Fruit fly (Drosophila melanogaster) whole organism, embryonic: Measurements from ENCODE around the gene CG3632.

Source experiments
- BEAF-32 ChIP-seq: fragments of 200-800 bp; sonication (Bioruptor generic); optimal IDR thresholded peaks from 3 replicates; lab custom pipeline; 2017; ENCODE audit warnings: missing biosample characterization, missing genetic modification characterization, mild to moderate bottlenecking, moderate library complexity, missing genetic modification reagents
- Bgb ChIP-seq: fragments of 200-800 bp; sonication (Bioruptor generic); IDR thresholded peaks from 2 replicates; pipeline ENCODE4 v1.3.6; 2022; ENCODE audit warnings: missing biosample characterization, missing genetic modification characterization; ENCODE audit not compliant: partially characterized antibody
- Blimp-1 ChIP-seq: fragments of 200-800 bp; sonication (Bioruptor generic); optimal IDR thresholded peaks from 3 replicates; lab custom pipeline; 2018; ENCODE audit warnings: missing biosample characterization, missing genetic modification characterization, mild to moderate bottlenecking, moderate library complexity, missing genetic modification reagents
- Bteb2 ChIP-seq: fragments of 200-800 bp; sonication (Bioruptor generic); optimal IDR thresholded peaks from 2 replicates; lab custom pipeline; 2016; ENCODE audit warnings: missing biosample characterization, missing genetic modification characterization
- CG13287 ChIP-seq: fragments of 200-800 bp; sonication (Bioruptor generic); IDR thresholded peaks from 2 replicates; pipeline ENCODE4 v1.3.6; 2022; ENCODE audit warnings: missing biosample characterization, missing genetic modification characterization; ENCODE audit not compliant: partially characterized antibody
- CG14050 ChIP-seq: fragments of 200-800 bp; sonication (Bioruptor generic); IDR thresholded peaks from 3 replicates; pipeline ENCODE4 v1.3.6; 2022; ENCODE audit warnings: missing biosample characterization, missing genetic modification characterization
- CG1529 ChIP-seq: fragments of 200-800 bp; sonication (Bioruptor generic); optimal IDR thresholded peaks from 3 replicates; lab custom pipeline; 2018; ENCODE audit warnings: missing biosample characterization, missing genetic modification characterization
- CG15514 ChIP-seq: fragments of 200-800 bp; sonication (Bioruptor generic); optimal IDR thresholded peaks from 3 replicates; lab custom pipeline; 2017; ENCODE audit warnings: missing biosample characterization, missing genetic modification characterization, mild to moderate bottlenecking, moderate library complexity, missing genetic modification reagents
- CG1602 ChIP-seq: fragments of 200-800 bp; sonication (Bioruptor generic); optimal IDR thresholded peaks from 3 replicates; lab custom pipeline; 2016; ENCODE audit warnings: missing biosample characterization, missing genetic modification characterization
- CG17186 ChIP-seq: fragments of 200-800 bp; sonication (Bioruptor generic); optimal IDR thresholded peaks from 3 replicates; lab custom pipeline; 2017; ENCODE audit warnings: missing biosample characterization, missing genetic modification reagents, missing genetic modification characterization
- CG18262 ChIP-seq: fragments of 200-800 bp; optimal IDR thresholded peaks from 3 replicates; lab custom pipeline; 2019; ENCODE audit warnings: missing biosample characterization, mild to moderate bottlenecking, missing genetic modification characterization, moderate library complexity
- CG18476 ChIP-seq: fragments of 200-800 bp; sonication (Bioruptor generic); optimal IDR thresholded peaks from 2 replicates; lab custom pipeline; 2016; ENCODE audit warnings: missing biosample characterization, mild to moderate bottlenecking, missing genetic modification characterization
- CG2116 ChIP-seq: fragments of 200-800 bp; sonication (Bioruptor generic); optimal IDR thresholded peaks from 3 replicates; lab custom pipeline; 2018; ENCODE audit warnings: missing biosample characterization, mild to moderate bottlenecking, missing genetic modification characterization
- CG2712 ChIP-seq: fragments of 200-800 bp; optimal IDR thresholded peaks from 3 replicates; lab custom pipeline; 2019; ENCODE audit warnings: missing biosample characterization, mild to moderate bottlenecking, missing genetic modification characterization, moderate library complexity
- CG30020 ChIP-seq: fragments of 200-800 bp; optimal IDR thresholded peaks from 2 replicates; lab custom pipeline; 2019; ENCODE audit warnings: missing biosample characterization, mild to moderate bottlenecking, missing genetic modification characterization, moderate library complexity
- CG3407 ChIP-seq: fragments of 200-800 bp; sonication (Bioruptor generic); optimal IDR thresholded peaks from 2 replicates; lab custom pipeline; 2018; ENCODE audit warnings: missing biosample characterization, mild to moderate bottlenecking, missing genetic modification characterization
- CG42726 ChIP-seq: fragments of 200-800 bp; sonication (Bioruptor generic); IDR thresholded peaks from 2 replicates; pipeline ENCODE4 v1.3.6; 2022; ENCODE audit warnings: missing biosample characterization, missing genetic modification characterization; ENCODE audit not compliant: partially characterized antibody
- CG6254 ChIP-seq: fragments of 200-800 bp; sonication (Bioruptor generic); optimal IDR thresholded peaks from 3 replicates; lab custom pipeline; 2017; ENCODE audit warnings: mild to moderate bottlenecking, missing biosample characterization, missing genetic modification reagents, missing genetic modification characterization
- CG8478 ChIP-seq: fragments of >200 bp; optimal IDR thresholded peaks from 2 replicates; lab custom pipeline; 2018
- Dp ChIP-seq: fragments of 200-800 bp; sonication (Bioruptor generic); optimal IDR thresholded peaks from 2 replicates; lab custom pipeline; 2018; ENCODE audit warnings: missing biosample characterization, mild to moderate bottlenecking, missing genetic modification characterization, moderate library complexity
- Dref ChIP-seq: fragments of 200-800 bp; sonication (Bioruptor generic); IDR thresholded peaks from 2 replicates; pipeline ENCODE4 v1.3.6; 2022; ENCODE audit warnings: missing biosample characterization, missing genetic modification characterization
- E2f2 ChIP-seq: fragments of 200-800 bp; sonication (Bioruptor generic); IDR thresholded peaks from 2 replicates; pipeline ENCODE4 v1.3.6; 2022; ENCODE audit warnings: missing biosample characterization, missing genetic modification characterization
- MBD-R2 ChIP-seq: fragments of 200-800 bp; sonication (Bioruptor generic); IDR thresholded peaks from 2 replicates; pipeline ENCODE4 v1.3.6; 2022; ENCODE audit warnings: missing biosample characterization, missing genetic modification characterization
- MESR4 ChIP-seq: fragments of 200-800 bp; sonication (Bioruptor generic); optimal IDR thresholded peaks from 2 replicates; lab custom pipeline; 2018; ENCODE audit warnings: missing biosample characterization, mild to moderate bottlenecking, missing genetic modification characterization, moderate library complexity
- Nf-YA ChIP-seq: fragments of 200-800 bp; sonication (Bioruptor generic); IDR thresholded peaks from 2 replicates; pipeline ENCODE4 v1.3.6; 2022; ENCODE audit warnings: missing biosample characterization, missing genetic modification characterization
- Ravus ChIP-seq: fragments of 200-800 bp; sonication (Bioruptor generic); IDR thresholded peaks from 2 replicates; pipeline ENCODE4 v1.3.6; 2022; ENCODE audit warnings: missing biosample characterization, missing genetic modification characterization
- Sry-β ChIP-seq: fragments of 200-800 bp; sonication (Bioruptor generic); optimal IDR thresholded peaks from 2 replicates; lab custom pipeline; 2018; ENCODE audit warnings: missing biosample characterization, mild to moderate bottlenecking, missing genetic modification characterization, moderate library complexity
- Sry-δ ChIP-seq: fragments of 200-800 bp; sonication (Bioruptor generic); optimal IDR thresholded peaks from 2 replicates; lab custom pipeline; 2016; ENCODE audit warnings: missing biosample characterization, missing genetic modification characterization
- abd-A ChIP-seq: fragments of 200-800 bp; sonication (Bioruptor generic); optimal IDR thresholded peaks from 3 replicates; lab custom pipeline; 2019; ENCODE audit warnings: missing biosample characterization, mild to moderate bottlenecking, missing genetic modification characterization, moderate library complexity
- amos ChIP-seq: fragments of 200-800 bp; sonication (Bioruptor generic); IDR thresholded peaks from 2 replicates; pipeline ENCODE4 v1.3.6; 2022; ENCODE audit warnings: missing biosample characterization, missing genetic modification characterization; ENCODE audit not compliant: partially characterized antibody
- bbx ChIP-seq: fragments of 200-800 bp; sonication (Bioruptor generic); IDR thresholded peaks from 2 replicates; pipeline ENCODE4 v1.3.6; 2022; ENCODE audit warnings: missing biosample characterization, missing genetic modification characterization; ENCODE audit not compliant: partially characterized antibody
- caup ChIP-seq: fragments of 200-800 bp; sonication (Bioruptor generic); optimal IDR thresholded peaks from 3 replicates; lab custom pipeline; 2017; ENCODE audit warnings: missing biosample characterization, mild to moderate bottlenecking, missing genetic modification characterization, moderate library complexity; ENCODE audit not compliant: severe bottlenecking
- chinmo ChIP-seq: fragments of 200-800 bp; sonication (Bioruptor generic); IDR thresholded peaks from 4 replicates; pipeline ENCODE4 v1.3.6; 2022; ENCODE audit warnings: missing biosample characterization, missing genetic modification characterization; ENCODE audit not compliant: partially characterized antibody
- crol ChIP-seq: fragments of 200-800 bp; sonication (Bioruptor generic); IDR thresholded peaks from 2 replicates; pipeline ENCODE4 v1.3.6; 2022; ENCODE audit warnings: missing biosample characterization, missing genetic modification characterization
- ewg ChIP-seq: fragments of 200-800 bp; sonication (Bioruptor generic); optimal IDR thresholded peaks from 3 replicates; lab custom pipeline; 2017; ENCODE audit warnings: mild to moderate bottlenecking, missing biosample characterization, missing genetic modification reagents, missing genetic modification characterization
- eyg ChIP-seq: fragments of 200-800 bp; sonication (Bioruptor generic); optimal IDR thresholded peaks from 3 replicates; lab custom pipeline; 2016; ENCODE audit warnings: missing biosample characterization, missing genetic modification characterization
- gsb-n ChIP-seq: fragments of 200-800 bp; sonication (Bioruptor generic); optimal IDR thresholded peaks from 3 replicates; lab custom pipeline; 2018; ENCODE audit warnings: missing biosample characterization, mild to moderate bottlenecking, missing genetic modification characterization
- knrl ChIP-seq: fragments of 200-800 bp; sonication (Bioruptor generic); IDR thresholded peaks from 3 replicates; pipeline ENCODE4 v1.3.6; 2022; ENCODE audit warnings: missing biosample characterization, missing genetic modification characterization; ENCODE audit not compliant: partially characterized antibody
- lab ChIP-seq: fragments of 200-800 bp; sonication (Bioruptor generic); optimal IDR thresholded peaks from 3 replicates; lab custom pipeline; 2017; ENCODE audit warnings: missing biosample characterization, missing genetic modification characterization, mild to moderate bottlenecking, moderate library complexity, missing genetic modification reagents
- phol ChIP-seq: fragments of 200-800 bp; sonication (Bioruptor generic); optimal IDR thresholded peaks from 3 replicates; lab custom pipeline; 2018; ENCODE audit warnings: missing biosample characterization, mild to moderate bottlenecking, missing genetic modification characterization, moderate library complexity
- pum ChIP-seq: fragments of 200-800 bp; sonication (Bioruptor generic); optimal IDR thresholded peaks from 2 replicates; lab custom pipeline; 2016; ENCODE audit warnings: missing biosample characterization, missing genetic modification characterization
- run ChIP-seq: fragments of 200-800 bp; sonication (Bioruptor generic); optimal IDR thresholded peaks from 3 replicates; lab custom pipeline; 2018; ENCODE audit warnings: missing biosample characterization, mild to moderate bottlenecking, missing genetic modification characterization
- trem ChIP-seq: fragments of 200-800 bp; optimal IDR thresholded peaks from 3 replicates; lab custom pipeline; 2019; ENCODE audit warnings: missing biosample characterization, mild to moderate bottlenecking, missing genetic modification characterization, moderate library complexity
- vvl ChIP-seq: fragments of 200-800 bp; sonication (Bioruptor generic); IDR thresholded peaks from 2 replicates; pipeline ENCODE4 v1.3.6; 2022; ENCODE audit warnings: missing biosample characterization, missing genetic modification characterization
- zen2 ChIP-seq: fragments of 200-800 bp; sonication (Bioruptor generic); IDR thresholded peaks from 3 replicates; pipeline ENCODE4 v1.3.6; 2022; ENCODE audit warnings: missing biosample characterization, missing genetic modification characterization; ENCODE audit not compliant: partially characterized antibody

Gene CG3632

dm6 chrX:16323063-16323462 is 26.6 kb downstream of the CG3632 start, which contains the start of the genes CG9917 and CG32579 (continued):
- TF ChIP-seq trem (tag; lab: Kevin White, UChicago): no peak
- TF ChIP-seq CG3407 (GFP tag; lab: Kevin White, UChicago): no peak

dm6 chrX:16323536-16323935 is 27.1 kb downstream of the CG3632 start:
- no peak for TF ChIP-seq CG18262 (tag; lab: Kevin White, UChicago)

- TF ChIP-seq Bgb (GFP tag; lab: Robert Waterston, UW) (peak; percentile 38; the same call in 1 of the 2 replicates), Sry-β (GFP tag; lab: Kevin White, UChicago) (peak; percentile 30), lab (no peak), CG2712 (tag; lab: Kevin White, UChicago) (no peak), CG1529 (GFP tag; lab: Kevin White, UChicago) (no peak), caup (no peak), gsb-n (tag; lab: Kevin White, UChicago) (no peak), Sry-δ (peak; percentile 17), CG17186 (GFP tag; lab: Kevin White, UChicago) (peak; percentile 58), E2f2 (GFP tag; lab: Robert Waterston, UW) (peak; percentile 61; the same call in 1 of the 2 replicates), CG18476 (GFP tag; lab: Kevin White, UChicago) (no peak), phol (tag; lab: Kevin White, UChicago) (peak; percentile 29), zen2 (no peak), Ravus (GFP tag; lab: Robert Waterston, UW) (no peak), bbx (0 out of 2 replicates have a peak, but pooled peaks have one; percentile 40), Dp (peak; percentile 34), run (no peak), crol (no peak), CG1602 (GFP tag; lab: Kevin White, UChicago) (no peak), CG13287 (GFP tag; lab: Robert Waterston, UW) (0 out of 2 replicates have a peak, but pooled peaks have one; percentile 15), abd-A (tag; lab: Kevin White, UChicago) (peak; percentile 39), CG6254 (GFP tag; lab: Kevin White, UChicago) (no peak), Blimp-1 (peak; percentile 40), MBD-R2 (peak; percentile 17; the same call in 1 of the 2 replicates), CG15514 (GFP tag; lab: Kevin White, UChicago) (peak; percentile 98), ewg (GFP tag; lab: Kevin White, UChicago) (peak; percentile 39), Dref (GFP tag; lab: Robert Waterston, UW) (peak; percentile 36; the same call in 1 of the 2 replicates), amos (GFP tag; lab: Robert Waterston, UW) (peak; percentile 39; the same call in 1 of the 2 replicates), MESR4 (peak; percentile 33), CG8478 (lab: Kevin White, UChicago) (no peak), BEAF-32 (GFP tag; lab: Kevin White, UChicago) (peak; percentile 31), CG14050 (GFP tag; lab: Robert Waterston, UW) (no peak), CG42726 (GFP tag; lab: Robert Waterston, UW) (0 out of 2 replicates have a peak, but pooled peaks have one; percentile 11), pum (GFP tag; lab: Kevin White, UChicago) (no peak), CG30020 (tag; lab: Kevin White, UChicago) (peak; percentile 9), vvl (GFP tag; lab: Robert Waterston, UW) (0 out of 2 replicates have a peak, but pooled peaks have one; percentile 15), eyg (no peak), Bteb2 (GFP tag; lab: Kevin White, UChicago) (no peak), chinmo (peak; percentile 78; the same call in 2 of the 4 replicates), CG2116 (peak; percentile 3), knrl (GFP tag; lab: Robert Waterston, UW) (0 out of 3 replicates have a peak, but pooled peaks have one; percentile 21), Nf-YA (GFP tag; lab: Robert Waterston, UW) (no peak)
These were observed 29.0 kb downstream of the CG3632 start, which contains the start of gene CalpC for dm6 chrX:16325472-16325871. Gene CalpC (plus strand): TSS chrX:16325763.
